Worm (Caenorhabditis elegans): ENCODE data around the gene gpx-3.

The gpx-3 gene

DNA sequence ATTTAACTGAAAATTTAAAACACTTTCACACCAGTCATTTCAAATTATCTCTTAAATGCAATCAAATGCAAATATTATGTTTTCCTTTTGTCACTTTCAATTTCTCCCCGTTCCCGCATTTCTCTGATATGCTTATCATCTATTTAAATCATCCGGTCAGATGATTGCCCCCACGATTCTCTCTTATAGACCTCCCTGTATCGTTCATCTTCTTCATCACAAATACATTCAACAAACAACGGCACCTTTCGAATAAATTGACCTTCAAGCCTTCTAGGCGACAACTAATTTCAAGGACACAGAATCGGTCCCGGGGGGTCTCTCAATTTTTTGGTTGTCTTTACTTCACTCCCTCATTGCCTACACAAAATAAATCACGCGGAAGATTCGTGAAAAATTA, 38.9 kb upstream of the gpx-3 start (continued):
- TF ChIP-seq F37D6.2 (tag; optimal IDR thresholded peaks at IDR 0.05) (no peak), ceh-32 (tag; optimal IDR thresholded peaks at IDR 0.05; ENCODE audit: poor library complexity) (no peak), egl-43 (GFP tag; IDR thresholded peaks at IDR 0.05) (no peak), rbr-2 (tag; optimal IDR thresholded peaks at IDR 0.05) (no peak), ztf-11 (tag; optimal IDR thresholded peaks at IDR 0.05) (no peak), lir-3 (tag; optimal IDR thresholded peaks at IDR 0.05) (no peak), dve-1 (tag; optimal IDR thresholded peaks at IDR 0.05; ENCODE audit: insufficient read depth) (peak; percentile 5), ces-1 (GFP tag; optimal IDR thresholded peaks at IDR 0.05) (no peak), fos-1 (tag; optimal IDR thresholded peaks at IDR 0.05) (no peak), unc-130 (GFP tag; optimal IDR thresholded peaks at IDR 0.05) (no peak), set-16 (GFP tag; IDR thresholded peaks at IDR 0.05) (no peak), cey-2 (tag; optimal IDR thresholded peaks at IDR 0.05; ENCODE audit: borderline replicate concordance, insufficient read depth) (no peak), aly-2 (tag; optimal IDR thresholded peaks at IDR 0.05) (no peak), Y48G9A.11 (GFP tag; IDR thresholded peaks at IDR 0.05) (no peak), lin-38 (GFP tag; IDR thresholded peaks at IDR 0.05) (no peak), zip-11 (GFP tag; IDR thresholded peaks at IDR 0.05) (no peak), php-3 (GFP tag; IDR thresholded peaks at IDR 0.05) (no peak), F26F4.8 (GFP tag; conservative IDR thresholded peaks at IDR 0.05) (no peak), lin-15B (tag; optimal IDR thresholded peaks at IDR 0.05) (no peak), sdz-12 (GFP tag; optimal IDR thresholded peaks at IDR 0.05) (no peak), nhr-76 (tag; optimal IDR thresholded peaks at IDR 0.05) (no peak), mxl-3 (GFP tag; optimal IDR thresholded peaks at IDR 0.05) (peak; percentile 3), arid-1 (GFP tag; conservative IDR thresholded peaks at IDR 0.05) (no peak), attf-4 (tag; optimal IDR thresholded peaks at IDR 0.05) (no peak), ZK546.5 (tag; optimal IDR thresholded peaks at IDR 0.05) (no peak), ctbp-1 (GFP tag; IDR thresholded peaks at IDR 0.05) (no peak), fkh-10 (GFP tag; optimal IDR thresholded peaks at IDR 0.05) (no peak), hif-1 (tag; optimal IDR thresholded peaks at IDR 0.05) (no peak), snpc-4 (tag; optimal IDR thresholded peaks at IDR 0.05) (no peak), nhr-28 (tag; optimal IDR thresholded peaks at IDR 0.05) (peak; percentile 67), ama-1 (optimal IDR thresholded peaks at IDR 0.05) (no peak), nhr-102 (tag; optimal IDR thresholded peaks at IDR 0.05) (no peak), lsy-2 (tag; optimal IDR thresholded peaks at IDR 0.05) (no peak), egl-27 (tag; optimal IDR thresholded peaks at IDR 0.05) (no peak), dmd-9 (GFP tag; IDR thresholded peaks at IDR 0.05) (no peak), aha-1 (tag) (no peak), snpc-1.2 (GFP tag; IDR thresholded peaks at IDR 0.05) (no peak), daf-19 (GFP tag; conservative IDR thresholded peaks at IDR 0.05) (no peak), nhr-48 (tag; optimal IDR thresholded peaks at IDR 0.05) (no peak), T26A8.4 (GFP tag; IDR thresholded peaks at IDR 0.05) (no peak), zfp-2 (tag; optimal IDR thresholded peaks at IDR 0.05) (no peak), nhr-11 (tag; optimal IDR thresholded peaks at IDR 0.05) (no peak), nhr-237 (tag; optimal IDR thresholded peaks at IDR 0.05) (no peak), jun-1 (tag; optimal IDR thresholded peaks at IDR 0.05) (no peak), dpl-1 (GFP tag; optimal IDR thresholded peaks at IDR 0.05) (no peak), Y5F2A.4 (GFP tag; optimal IDR thresholded peaks at IDR 0.05) (no peak)

Measured in whole organism, L4 larva.